Worm (Caenorhabditis elegans) whole organism, L1 larva: ENCODE measurements around the gene T05C12.1.

Source experiments
- aly-2 ChIP-seq: fragments of 150-350 bp; optimal IDR thresholded peaks from 2 replicates; lab custom pipeline; 2014; ENCODE audit warnings: missing biosample characterization, missing genetic modification characterization
- ama-1 ChIP-seq: fragments of 150-350 bp; optimal IDR thresholded peaks from 2 replicates; lab custom pipeline; 2014
- egl-27 ChIP-seq, 2 experiments: fragments of 150-350 bp in 1 of 2; sonication (generic microtip); optimal IDR thresholded peaks; 3 replicates each; lab custom pipeline; 2017 to 2018; ENCODE audit warnings: missing biosample characterization in 2 of 2, missing genetic modification characterization in 2 of 2, missing genetic modification reagents in 2 of 2
- elt-2 ChIP-seq: sonication (generic microtip); optimal IDR thresholded peaks from 2 replicates; lab custom pipeline; 2016; ENCODE audit warnings: missing genetic modification characterization, mild to moderate bottlenecking, inconsistent platforms, missing compliant biosample characterization, missing genetic modification reagents
- fkh-8 ChIP-seq: sonication (generic microtip); optimal IDR thresholded peaks from 2 replicates; lab custom pipeline; 2016; ENCODE audit warnings: mild to moderate bottlenecking, missing genetic modification characterization, missing compliant biosample characterization
- lin-13 ChIP-seq: fragments of 150-350 bp; optimal IDR thresholded peaks from 2 replicates; lab custom pipeline; 2014; ENCODE audit warnings: missing biosample characterization, missing genetic modification reagents, missing genetic modification characterization
- lin-39 ChIP-seq: fragments of 150-350 bp; optimal IDR thresholded peaks from 2 replicates; lab custom pipeline; 2014; ENCODE audit warnings: missing biosample characterization, missing genetic modification reagents, missing genetic modification characterization
- mdl-1 ChIP-seq, 2 experiments: fragments of 150-350 bp; optimal IDR thresholded peaks; 2 replicates each; lab custom pipeline; 2014 to 2017; ENCODE audit warnings: missing biosample characterization in 2 of 2, missing genetic modification characterization in 2 of 2, inconsistent platforms in 1 of 2
- unc-62 ChIP-seq: fragments of 150-350 bp; optimal IDR thresholded peaks from 2 replicates; lab custom pipeline; 2014; ENCODE audit warnings: missing biosample characterization, missing genetic modification reagents, missing genetic modification characterization

DNA sequence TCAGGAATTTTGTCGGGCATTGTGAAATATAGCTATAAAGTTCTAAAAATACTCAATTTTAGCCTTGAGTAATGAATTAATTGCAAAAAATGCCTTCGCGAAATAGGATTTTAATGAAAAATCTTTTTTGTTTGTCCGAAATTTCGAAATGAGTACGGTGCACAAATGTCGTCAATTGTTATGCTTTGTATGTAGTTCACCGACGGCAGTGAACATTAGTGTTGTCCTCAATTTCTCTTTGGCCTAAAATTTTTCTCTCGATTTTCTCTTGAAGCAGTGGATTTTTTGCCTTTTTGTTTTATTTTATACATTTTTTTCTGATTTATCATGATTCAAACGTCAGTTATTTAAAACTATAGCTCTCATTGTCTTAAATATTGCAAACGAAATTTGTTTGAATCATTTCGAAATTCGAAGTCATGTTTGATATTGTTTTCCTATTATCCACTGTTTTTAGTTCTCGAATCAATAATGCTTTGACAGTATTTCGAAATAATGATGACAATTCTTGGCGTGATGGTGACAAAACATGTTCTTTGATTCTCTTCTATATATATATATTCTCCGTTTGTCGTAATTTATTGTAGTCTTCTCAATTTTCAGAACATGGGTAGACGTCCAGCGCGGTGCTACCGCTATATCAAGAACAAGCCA, 30.1 kb upstream of the T05C12.1 start, which contains the start of the genes ints-11 and rpl-10:
- TF ChIP-seq elt-2 (tag; lab: Kevin White, UChicago) (no peak), aly-2 (tag; lab: Kevin White, UChicago) (no peak), ama-1 (lab: Kevin White, UChicago) (no peak), lin-13 (GFP tag; lab: Kevin White, UChicago) (peak; percentile 12), egl-27 (tag; optimal IDR thresholded peaks at IDR 0.05; lab: Kevin White, UChicago) (no peak), lin-39 (tag; lab: Kevin White, UChicago) (no peak), mdl-1 (tag; optimal IDR thresholded peaks at IDR 0.05; lab: Kevin White, UChicago) (peak in 1 of 2 experiments; percentile 29), fkh-8 (tag; lab: Kevin White, UChicago) (no peak), unc-62 (GFP tag; lab: Kevin White, UChicago) (no peak)
